Fruit fly (Drosophila melanogaster): ENCODE measurements around the gene CG15743.

CG15743 gene

DNA sequence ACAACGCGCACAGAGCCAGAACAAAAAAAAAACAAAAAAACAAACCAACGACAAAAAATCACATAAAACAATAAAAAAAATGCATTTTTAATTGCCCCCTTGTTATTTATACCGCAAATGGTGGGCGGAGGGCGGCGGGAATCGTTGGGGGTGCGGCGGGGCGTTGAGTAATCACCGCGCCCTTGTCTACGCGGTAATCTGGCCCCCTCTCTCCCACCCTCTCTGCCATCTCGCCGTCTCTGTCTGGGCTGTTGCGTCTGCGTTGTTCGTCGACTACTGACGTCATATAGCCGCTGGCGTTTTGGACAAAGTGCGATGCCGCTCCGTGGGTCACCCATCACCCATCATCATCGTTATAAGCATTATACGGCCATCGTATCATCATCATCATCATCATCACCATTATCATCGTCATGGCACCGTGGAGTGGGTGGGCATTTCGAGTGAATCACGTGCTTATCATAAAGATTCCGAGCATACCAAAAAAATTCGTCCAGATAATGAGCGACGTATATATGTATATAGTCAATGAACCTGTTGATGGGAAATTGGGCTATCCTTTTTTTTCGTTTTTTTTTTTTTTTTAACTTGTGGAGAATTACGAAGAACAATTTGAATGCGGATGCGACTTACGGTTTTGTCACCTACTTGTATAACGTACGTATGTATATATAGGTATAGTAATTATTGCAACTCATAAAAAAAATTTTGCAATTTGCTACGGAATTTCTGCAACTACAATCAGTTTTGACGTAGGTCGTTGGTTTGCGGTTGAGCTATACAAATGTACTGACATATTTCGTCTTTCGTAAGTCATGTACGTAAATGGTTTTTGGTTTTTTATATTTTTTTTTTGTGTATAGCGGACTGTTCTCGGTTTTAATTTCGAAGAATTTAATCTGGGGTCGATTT is 17.4 kb downstream of the CG15743 start (continued):
- peak; percentile 66 for TF ChIP-seq CG6808 (GFP tag; optimal IDR thresholded peaks at IDR 0.05)
- TF ChIP-seq lz (GFP tag; optimal IDR thresholded peaks at IDR 0.05): no peak
- TF ChIP-seq dac (GFP tag; optimal IDR thresholded peaks at IDR 0.05): no peak
- peak; percentile 19 for TF ChIP-seq achi (GFP tag; optimal IDR thresholded peaks at IDR 0.05)
- TF ChIP-seq spab (GFP tag; optimal IDR thresholded peaks at IDR 0.05): peak; percentile 33
- peak; percentile 69 for TF ChIP-seq CG6276 (GFP tag; optimal IDR thresholded peaks at IDR 0.05)
- TF ChIP-seq Ets96B (tag; optimal IDR thresholded peaks at IDR 0.05): peak; percentile 27
- no peak for TF ChIP-seq Hr38 (GFP tag; optimal IDR thresholded peaks at IDR 0.05)
- peak; percentile 66 to 78 for TF ChIP-seq ss (GFP tag; optimal IDR thresholded peaks at IDR 0.05)
- TF ChIP-seq Gug (GFP tag; IDR thresholded peaks at IDR 0.05): peak; percentile 57
- no peak for TF ChIP-seq topi (GFP tag; optimal IDR thresholded peaks at IDR 0.05)
- peak; percentile 4 for TF ChIP-seq Blimp-1 (GFP tag; optimal IDR thresholded peaks at IDR 0.05)
- peak; percentile 6 for TF ChIP-seq acj6 (GFP tag; optimal IDR thresholded peaks at IDR 0.05)
- TF ChIP-seq vri (GFP tag; optimal IDR thresholded peaks at IDR 0.05): peak; percentile 80
- peak; percentile 39 for TF ChIP-seq fkh (GFP tag; optimal IDR thresholded peaks at IDR 0.05)

dm6 chrX:13303527-13303655 is 17.9 kb downstream of the CG15743 start, which contains the start of gene IP3K2:
Gene IP3K2, plus strand, starts transcription at chrX:13303633.
- TF ChIP-seq Eip78C (GFP tag): no peak
- TF ChIP-seq CG31627 (GFP tag; optimal IDR thresholded peaks at IDR 0.05): no peak
- no peak for TF ChIP-seq fd59A (GFP tag; optimal IDR thresholded peaks at IDR 0.05)
- no peak for TF ChIP-seq eg (GFP tag; IDR thresholded peaks at IDR 0.05)
- no peak for TF ChIP-seq CG16779 (tag; optimal IDR thresholded peaks at IDR 0.05)
- no peak for TF ChIP-seq CG8119 (GFP tag; IDR thresholded peaks at IDR 0.05)
- TF ChIP-seq Hr39 (GFP tag; optimal IDR thresholded peaks at IDR 0.05): no peak
- no peak for TF ChIP-seq ss (GFP tag; optimal IDR thresholded peaks at IDR 0.05)
- no peak for TF ChIP-seq Ets21C (GFP tag; optimal IDR thresholded peaks at IDR 0.05)
- TF ChIP-seq Sox15 (GFP tag; optimal IDR thresholded peaks at IDR 0.05): no peak
- no peak for TF ChIP-seq CG10631 (GFP tag; optimal IDR thresholded peaks at IDR 0.05)
- TF ChIP-seq Lpt (GFP tag; optimal IDR thresholded peaks at IDR 0.05): no peak

dm6 chrX:13303656-13304647 is 18.4 kb downstream of the CG15743 start:
- TF ChIP-seq CG10631 (GFP tag; optimal IDR thresholded peaks at IDR 0.05) (no peak), ss (GFP tag; optimal IDR thresholded peaks at IDR 0.05) (peak; percentile 19 to 37), Eip93F (GFP tag; optimal IDR thresholded peaks at IDR 0.05) (no peak), OdsH (GFP tag; optimal IDR thresholded peaks at IDR 0.05) (no peak), CG6808 (GFP tag; optimal IDR thresholded peaks at IDR 0.05) (peak; percentile 18), acj6 (GFP tag; optimal IDR thresholded peaks at IDR 0.05) (no peak), topi (GFP tag; optimal IDR thresholded peaks at IDR 0.05) (peak; percentile 18), Sox102F (GFP tag; optimal IDR thresholded peaks at IDR 0.05) (no peak), Sox14 (GFP tag; optimal IDR thresholded peaks at IDR 0.05) (no peak), fkh (GFP tag; optimal IDR thresholded peaks at IDR 0.05) (peak; percentile 30), Blimp-1 (GFP tag; optimal IDR thresholded peaks at IDR 0.05) (no peak), CG11294 (GFP tag; IDR thresholded peaks at IDR 0.05) (no peak), CG6163 (GFP tag; IDR thresholded peaks at IDR 0.05) (peak; percentile 41; the same call in 1 of the 3 replicates), CG1621 (tag; optimal IDR thresholded peaks at IDR 0.05) (no peak), lz (GFP tag; optimal IDR thresholded peaks at IDR 0.05) (no peak), net (GFP tag; optimal IDR thresholded peaks at IDR 0.05) (peak; percentile 17), Hr38 (GFP tag; optimal IDR thresholded peaks at IDR 0.05) (no peak), Met (GFP tag; optimal IDR thresholded peaks at IDR 0.05) (peak; percentile 24), CG34406 (GFP tag; optimal IDR thresholded peaks at IDR 0.05) (no peak), CG6276 (GFP tag; optimal IDR thresholded peaks at IDR 0.05) (no peak), Sox15 (GFP tag; optimal IDR thresholded peaks at IDR 0.05) (no peak), dsx (GFP tag; optimal IDR thresholded peaks at IDR 0.05; ENCODE audit: poor library complexity, severe bottlenecking) (no peak), Ets21C (GFP tag; optimal IDR thresholded peaks at IDR 0.05) (no peak), Ets96B (tag; optimal IDR thresholded peaks at IDR 0.05) (no peak), achi (GFP tag; optimal IDR thresholded peaks at IDR 0.05) (no peak), CG11762 (GFP tag; optimal IDR thresholded peaks at IDR 0.05; ENCODE audit: insufficient read depth) (no peak), Smox (GFP tag; optimal IDR thresholded peaks at IDR 0.05) (no peak), CG3919 (GFP tag; optimal IDR thresholded peaks at IDR 0.05) (no peak), Eip75B (GFP tag; optimal IDR thresholded peaks at IDR 0.05) (no peak), Hr39 (GFP tag; optimal IDR thresholded peaks at IDR 0.05) (no peak), dac (GFP tag; optimal IDR thresholded peaks at IDR 0.05) (no peak), fd85E (GFP tag; optimal IDR thresholded peaks at IDR 0.05) (no peak), spab (GFP tag; optimal IDR thresholded peaks at IDR 0.05) (no peak)

All from whole organism, prepupa.